Worm (Caenorhabditis elegans) whole organism, young adult: Measurements from ENCODE around the gene B0244.16.

Source experiments
- B0336.3 ChIP-seq: fragments of 200-800 bp; sonication (Bioruptor generic); IDR thresholded peaks from 2 replicates; pipeline ENCODE4 v1.3.6; 2022; ENCODE audit warnings: missing genetic modification characterization, missing compliant biosample characterization
- C06A6.2 ChIP-seq: fragments of 200-800 bp; sonication (Bioruptor generic); conservative IDR thresholded peaks from 2 replicates; pipeline ENCODE4 v1.3.6; 2022; ENCODE audit warnings: missing genetic modification characterization, missing compliant biosample characterization
- F33H1.4 ChIP-seq: fragments of 200-800 bp; sonication (Bioruptor generic); IDR thresholded peaks from 2 replicates; pipeline ENCODE4 v1.3.6; 2022; ENCODE audit warnings: missing genetic modification reagents, missing genetic modification characterization, missing compliant biosample characterization
- F37B4.10 ChIP-seq: fragments of 200-800 bp; sonication (Bioruptor generic); IDR thresholded peaks from 2 replicates; pipeline ENCODE4 v1.3.6; 2022; ENCODE audit warnings: missing genetic modification characterization, missing compliant biosample characterization
- F39B2.1 ChIP-seq: fragments of 200-800 bp; sonication (Bioruptor generic); IDR thresholded peaks from 2 replicates; pipeline ENCODE4 v1.3.6; 2022; ENCODE audit warnings: missing genetic modification reagents, missing genetic modification characterization, missing compliant biosample characterization
- F49E8.2 ChIP-seq: sonication (generic microtip); optimal IDR thresholded peaks from 3 replicates; lab custom pipeline; 2017; ENCODE audit warnings: missing genetic modification characterization, mild to moderate bottlenecking, missing compliant biosample characterization, antibody characterized with exemption, moderate library complexity; ENCODE audit not compliant: insufficient read depth
- K11D2.4 ChIP-seq: fragments of 200-800 bp; sonication (Bioruptor generic); IDR thresholded peaks from 2 replicates; pipeline ENCODE4 v1.3.6; 2022; ENCODE audit warnings: missing genetic modification reagents, missing genetic modification characterization, missing compliant biosample characterization
- K12H6.12 ChIP-seq: fragments of 200-800 bp; sonication (Bioruptor generic); optimal IDR thresholded peaks from 2 replicates; lab custom pipeline; 2018; ENCODE audit warnings: mild to moderate bottlenecking, missing genetic modification characterization, missing compliant biosample characterization
- T26A5.8 ChIP-seq: sonication (generic microtip); optimal IDR thresholded peaks from 2 replicates; lab custom pipeline; 2016; ENCODE audit warnings: missing genetic modification characterization, missing compliant biosample characterization
- Y56A3A.18 ChIP-seq: fragments of 200-800 bp; sonication (Bioruptor generic); IDR thresholded peaks from 2 replicates; pipeline ENCODE4 v1.3.6; 2022; ENCODE audit warnings: missing genetic modification reagents, missing genetic modification characterization, missing compliant biosample characterization
- Y79H2A.3 ChIP-seq: fragments of 200-800 bp; sonication (Bioruptor generic); conservative IDR thresholded peaks from 2 replicates; pipeline ENCODE4 v1.3.6; 2022; ENCODE audit warnings: missing genetic modification reagents, missing genetic modification characterization, missing compliant biosample characterization
- Y95B8A.8 ChIP-seq: fragments of 200-800 bp; sonication (Bioruptor generic); IDR thresholded peaks from 2 replicates; pipeline ENCODE4 v1.3.6; 2022; ENCODE audit warnings: missing genetic modification reagents, missing genetic modification characterization, missing compliant biosample characterization
- akir-1 ChIP-seq: fragments of 200-800 bp; sonication (Bioruptor generic); optimal IDR thresholded peaks from 2 replicates; lab custom pipeline; 2018; ENCODE audit warnings: mild to moderate bottlenecking, missing genetic modification characterization, moderate library complexity, missing compliant biosample characterization
- ccch-3 ChIP-seq: fragments of 200-800 bp; sonication (Bioruptor generic); optimal IDR thresholded peaks from 2 replicates; lab custom pipeline; 2018; ENCODE audit warnings: mild to moderate bottlenecking, missing genetic modification characterization, missing compliant biosample characterization
- cebp-2 ChIP-seq: fragments of 200-800 bp; sonication (Bioruptor generic); IDR thresholded peaks from 2 replicates; pipeline ENCODE4 v1.3.6; 2022; ENCODE audit warnings: missing genetic modification characterization, missing compliant biosample characterization
- ceh-40 ChIP-seq: fragments of 200-800 bp; sonication (Bioruptor generic); IDR thresholded peaks from 2 replicates; pipeline ENCODE4 v1.3.6; 2022; ENCODE audit warnings: missing genetic modification characterization, missing compliant biosample characterization
- ceh-58 ChIP-seq: fragments of 200-800 bp; sonication (Bioruptor generic); IDR thresholded peaks from 2 replicates; pipeline ENCODE4 v1.3.6; 2022; ENCODE audit warnings: missing genetic modification characterization, missing compliant biosample characterization
- dpl-1 ChIP-seq: fragments of 150-350 bp; optimal IDR thresholded peaks from 2 replicates; lab custom pipeline; 2014; ENCODE audit warnings: missing biosample characterization, missing genetic modification reagents, missing genetic modification characterization
- efl-1 ChIP-seq: fragments of 150-350 bp; optimal IDR thresholded peaks from 2 replicates; lab custom pipeline; 2014; ENCODE audit warnings: missing biosample characterization, missing genetic modification reagents, missing genetic modification characterization
- egl-18 ChIP-seq: fragments of 200-800 bp; sonication (Bioruptor generic); IDR thresholded peaks from 2 replicates; pipeline ENCODE4 v1.3.6; 2022; ENCODE audit warnings: missing genetic modification reagents, missing genetic modification characterization, missing compliant biosample characterization
- ekl-4 ChIP-seq: fragments of 200-800 bp; sonication (Bioruptor generic); IDR thresholded peaks from 2 replicates; pipeline ENCODE4 v1.3.6; 2022; ENCODE audit warnings: missing genetic modification reagents, missing genetic modification characterization, missing compliant biosample characterization
- hmg-1.2 ChIP-seq: fragments of 200-800 bp; sonication (Bioruptor generic); IDR thresholded peaks from 2 replicates; pipeline ENCODE4 v1.3.6; 2022; ENCODE audit warnings: missing genetic modification reagents, missing genetic modification characterization, missing compliant biosample characterization
- hmg-20 ChIP-seq: fragments of 200-800 bp; sonication (Bioruptor generic); IDR thresholded peaks from 2 replicates; pipeline ENCODE4 v1.3.6; 2022; ENCODE audit warnings: missing genetic modification reagents, missing genetic modification characterization, missing compliant biosample characterization
- hrde-1 ChIP-seq: sonication (generic microtip); optimal IDR thresholded peaks from 2 replicates; lab custom pipeline; 2016; ENCODE audit warnings: missing genetic modification characterization, mild to moderate bottlenecking, missing compliant biosample characterization, moderate library complexity, missing genotype, missing genetic modification reagents, borderline replicate concordance
- hsf-1 ChIP-seq: fragments of 200-800 bp; sonication (Bioruptor generic); IDR thresholded peaks from 2 replicates; pipeline ENCODE4 v1.3.6; 2022; ENCODE audit warnings: missing genetic modification reagents, missing genetic modification characterization, missing compliant biosample characterization
- lin-40 ChIP-seq: sonication (generic microtip); optimal IDR thresholded peaks from 2 replicates; lab custom pipeline; 2016; ENCODE audit warnings: missing genetic modification characterization, mild to moderate bottlenecking, missing compliant biosample characterization, missing genotype, missing genetic modification reagents
- lsl-1 ChIP-seq: fragments of 200-800 bp; sonication (Bioruptor generic); optimal IDR thresholded peaks from 2 replicates; lab custom pipeline; 2018; ENCODE audit warnings: mild to moderate bottlenecking, missing genetic modification characterization, moderate library complexity, missing compliant biosample characterization
- madf-6 ChIP-seq: fragments of 200-800 bp; sonication (Bioruptor generic); IDR thresholded peaks from 2 replicates; pipeline ENCODE4 v1.3.6; 2022; ENCODE audit warnings: missing genetic modification reagents, missing genetic modification characterization, missing compliant biosample characterization
- mcd-1 ChIP-seq: fragments of 200-800 bp; sonication (Bioruptor generic); IDR thresholded peaks from 2 replicates; pipeline ENCODE4 v1.3.6; 2022; ENCODE audit warnings: missing genetic modification reagents, missing genetic modification characterization, missing compliant biosample characterization
- mxl-1 ChIP-seq: sonication (generic microtip); optimal IDR thresholded peaks from 2 replicates; lab custom pipeline; 2016; ENCODE audit warnings: missing genetic modification characterization, missing compliant biosample characterization
- nfya-1 ChIP-seq: sonication (generic microtip); optimal IDR thresholded peaks from 2 replicates; lab custom pipeline; 2017; ENCODE audit warnings: antibody characterized with exemption, missing compliant biosample characterization, missing genetic modification characterization, borderline replicate concordance; ENCODE audit not compliant: insufficient read depth
- rcor-1 ChIP-seq: fragments of 200-800 bp; sonication (Bioruptor generic); IDR thresholded peaks from 2 replicates; pipeline ENCODE4 v1.3.6; 2022; ENCODE audit warnings: missing genetic modification reagents, missing genetic modification characterization, missing compliant biosample characterization
- repo-1 ChIP-seq: sonication (generic microtip); optimal IDR thresholded peaks from 2 replicates; lab custom pipeline; 2017; ENCODE audit warnings: mild to moderate bottlenecking, missing genetic modification characterization, missing compliant biosample characterization
- ztf-18 ChIP-seq: sonication (generic microtip); optimal IDR thresholded peaks from 2 replicates; lab custom pipeline; 2016; ENCODE audit warnings: missing genotype, mild to moderate bottlenecking, missing genetic modification characterization, missing compliant biosample characterization
- ztf-25 ChIP-seq: fragments of 200-800 bp; sonication (Bioruptor generic); IDR thresholded peaks from 2 replicates; pipeline ENCODE4 v1.3.6; 2022; ENCODE audit warnings: missing genetic modification reagents, missing genetic modification characterization, missing compliant biosample characterization
- ztf-28 ChIP-seq: fragments of 200-800 bp; sonication (Bioruptor generic); IDR thresholded peaks from 2 replicates; pipeline ENCODE4 v1.3.6; 2022; ENCODE audit warnings: missing genetic modification reagents, missing genetic modification characterization, missing compliant biosample characterization

The B0244.16 gene

ce11 chrIII:5727827-5728226 lies 12.9 kb upstream of the B0244.16 start, which contains the start of gene egg-1 (continued):
- TF ChIP-seq dpl-1 (GFP tag; lab: Kevin White, UChicago) (peak; percentile 95), mcd-1 (GFP tag; lab: Robert Waterston, UW) (peak; percentile 72), Y56A3A.18 (GFP tag; lab: Robert Waterston, UW) (no peak), F49E8.2 (tag; lab: Kevin White, UChicago) (peak; percentile 92)

- TF ChIP-seq hmg-1.2 (0 out of 2 replicates have a peak, but pooled peaks have one; percentile 9), lsl-1 (no peak), K12H6.12 (no peak), F49E8.2 (tag; lab: Kevin White, UChicago) (no peak), F37B4.10 (GFP tag; lab: Robert Waterston, UW) (no peak), lin-40 (tag; lab: Kevin White, UChicago) (no peak)
These were observed 11.4 kb upstream of the B0244.16 start for ce11 chrIII:5729367-5729766.

ce11 chrIII:5730041-5730440 lies 10.7 kb upstream of the B0244.16 start:
- TF ChIP-seq T26A5.8 (tag; lab: Kevin White, UChicago) (no peak), lin-40 (tag; lab: Kevin White, UChicago) (no peak), rcor-1 (GFP tag; lab: Robert Waterston, UW) (no peak), madf-6 (peak; percentile 61), akir-1 (GFP tag; lab: Kevin White, UChicago) (no peak), repo-1 (tag; lab: Kevin White, UChicago) (no peak), F39B2.1 (GFP tag; lab: Robert Waterston, UW) (no peak), nfya-1 (tag; lab: Kevin White, UChicago) (no peak), cebp-2 (GFP tag; lab: Robert Waterston, UW) (no peak), hrde-1 (tag; lab: Kevin White, UChicago) (peak; percentile 21), B0336.3 (GFP tag; lab: Robert Waterston, UW) (no peak), ceh-40 (no peak), hmg-20 (GFP tag; lab: Robert Waterston, UW) (no peak), efl-1 (GFP tag; lab: Kevin White, UChicago) (no peak), mxl-1 (tag; lab: Kevin White, UChicago) (no peak), F33H1.4 (GFP tag; lab: Robert Waterston, UW) (0 out of 2 replicates have a peak, but pooled peaks have one; percentile 15), Y95B8A.8 (GFP tag; lab: Robert Waterston, UW) (0 out of 2 replicates have a peak, but pooled peaks have one; percentile 20), C06A6.2 (GFP tag; lab: Robert Waterston, UW) (no peak), Y79H2A.3 (GFP tag; lab: Robert Waterston, UW) (no peak), lsl-1 (peak; percentile 21), ceh-58 (GFP tag; lab: Robert Waterston, UW) (no peak), ekl-4 (GFP tag; lab: Robert Waterston, UW) (0 out of 2 replicates have a peak, but pooled peaks have one; percentile 54), ccch-3 (GFP tag; lab: Kevin White, UChicago) (no peak), ztf-28 (no peak), K11D2.4 (GFP tag; lab: Robert Waterston, UW) (no peak), hsf-1 (GFP tag; lab: Robert Waterston, UW) (no peak), ztf-18 (no peak), F37B4.10 (GFP tag; lab: Robert Waterston, UW) (no peak), egl-18 (no peak), hmg-1.2 (no peak), ztf-25 (GFP tag; lab: Robert Waterston, UW) (no peak)
